Worm (Caenorhabditis elegans): ENCODE data around the gene zipt-15.

DNA sequence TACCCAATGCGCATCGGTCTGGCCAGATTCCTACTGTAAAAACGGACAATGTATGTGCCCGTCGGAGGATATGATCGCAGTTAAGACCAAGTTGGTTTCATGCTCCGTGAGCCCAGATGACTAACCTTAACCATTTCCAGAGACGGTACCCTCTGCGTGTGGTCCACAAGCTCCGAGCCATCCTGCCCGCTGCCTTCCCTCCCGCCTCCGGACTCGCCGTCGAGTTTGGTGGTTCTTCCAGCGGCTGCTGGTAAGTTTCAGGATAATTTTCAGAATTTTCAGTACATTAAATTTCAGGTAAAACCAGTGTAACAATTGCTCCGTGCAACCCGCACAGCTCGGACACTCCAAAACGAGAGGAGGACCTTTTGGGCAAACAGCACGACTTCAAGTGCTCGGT is 36.1 kb upstream of the zipt-15 start:
- no peak for TF ChIP-seq W03F9.2 (tag; optimal IDR thresholded peaks at IDR 0.05)
- no peak for TF ChIP-seq dao-5 (tag; optimal IDR thresholded peaks at IDR 0.05)
- no peak for TF ChIP-seq him-1 (tag; optimal IDR thresholded peaks at IDR 0.05)

All from whole organism, L4/young adult.